Fruit fly (Drosophila melanogaster): ENCODE measurements around the gene betaTub85D.

betaTub85D gene

dm6 chr3R:9404104-9404512 lies 6.0 kb downstream of the betaTub85D start, which contains the start of the genes CG9356, BBIP1 and CG8135 (continued):
- TF ChIP-seq jigr1 (GFP tag; IDR thresholded peaks at IDR 0.05) (no peak), klu (GFP tag; IDR thresholded peaks at IDR 0.05) (peak; percentile 73; the same call in 1 of the 2 replicates), hkb (optimal IDR thresholded peaks at IDR 0.05) (peak; percentile 88), hkb (GFP tag; IDR thresholded peaks at IDR 0.05) (peak; percentile 76), HHEX (GFP tag; optimal IDR thresholded peaks at IDR 0.05) (peak; percentile 59), slp2 (GFP tag; optimal IDR thresholded peaks at IDR 0.05) (peak; percentile 73), Nf-YB (GFP tag; optimal IDR thresholded peaks at IDR 0.05) (peak; percentile 61), CoRest (tag; optimal IDR thresholded peaks at IDR 0.05) (peak; percentile 72), CG12299 (tag; optimal IDR thresholded peaks at IDR 0.05) (peak; percentile 60), repo (GFP tag; optimal IDR thresholded peaks at IDR 0.05) (peak; percentile 52), Dp (GFP tag; optimal IDR thresholded peaks at IDR 0.05) (peak; percentile 58), CG5953 (GFP tag; IDR thresholded peaks at IDR 0.05) (peak; percentile 51; the same call in 1 of the 2 replicates), CG4730 (GFP tag; IDR thresholded peaks at IDR 0.05) (0 out of 2 replicates have a peak, but pooled peaks have one; percentile 36), exex (tag; optimal IDR thresholded peaks at IDR 0.05) (no peak), CG9797 (GFP tag; optimal IDR thresholded peaks at IDR 0.05) (peak; percentile 96), ham (GFP tag; IDR thresholded peaks at IDR 0.05) (no peak), dm (GFP tag; optimal IDR thresholded peaks at IDR 0.05) (peak; percentile 73), Dip2 (GFP tag; IDR thresholded peaks at IDR 0.05) (no peak), gsb (GFP tag; IDR thresholded peaks at IDR 0.05) (no peak; the same call in 1 of the 2 replicates), CG15073 (GFP tag; optimal IDR thresholded peaks at IDR 0.05) (no peak), knrl (GFP tag; IDR thresholded peaks at IDR 0.05; ENCODE audit: partially characterized antibody) (no peak), CG17328 (GFP tag; IDR thresholded peaks at IDR 0.05) (peak; percentile 64), Max (GFP tag; optimal IDR thresholded peaks at IDR 0.05) (peak; percentile 70), HmgZ (tag; optimal IDR thresholded peaks at IDR 0.05) (peak; percentile 85), pita (GFP tag; optimal IDR thresholded peaks at IDR 0.05) (no peak), CG6791 (GFP tag; IDR thresholded peaks at IDR 0.05; ENCODE audit: partially characterized antibody) (peak; percentile 41; the same call in 1 of the 3 replicates), Neu2 (GFP tag; optimal IDR thresholded peaks at IDR 0.05; ENCODE audit: borderline replicate concordance) (peak; percentile 26), CG1792 (GFP tag; optimal IDR thresholded peaks at IDR 0.05) (peak; percentile 66), vvl (GFP tag; IDR thresholded peaks at IDR 0.05) (peak; percentile 87), zfh2 (GFP tag; optimal IDR thresholded peaks at IDR 0.05) (peak; percentile 78), B-H1 (GFP tag; IDR thresholded peaks at IDR 0.05) (0 out of 3 replicates have a peak, but pooled peaks have one; percentile 28), CG11093 (GFP tag; IDR thresholded peaks at IDR 0.05) (no peak), CG1603 (tag; optimal IDR thresholded peaks at IDR 0.05) (peak; percentile 85), CG9727 (GFP tag; optimal IDR thresholded peaks at IDR 0.05) (peak; percentile 76), CG8281 (tag; optimal IDR thresholded peaks at IDR 0.05) (no peak), dan (GFP tag; IDR thresholded peaks at IDR 0.05) (no peak), CG14667 (GFP tag; IDR thresholded peaks at IDR 0.05) (no peak), CG2199 (GFP tag; IDR thresholded peaks at IDR 0.05) (no peak), CG8359 (GFP tag; optimal IDR thresholded peaks at IDR 0.05; ENCODE audit: borderline replicate concordance) (no peak), caup (GFP tag; optimal IDR thresholded peaks at IDR 0.05; ENCODE audit: severe bottlenecking) (peak; percentile 59), CG12744 (GFP tag; optimal IDR thresholded peaks at IDR 0.05) (peak; percentile 68), Mes4 (GFP tag; optimal IDR thresholded peaks at IDR 0.05) (peak; percentile 76), Hr51 (GFP tag; optimal IDR thresholded peaks at IDR 0.05) (peak in 1 of 2 experiments; percentile 82), CG11398 (GFP tag; optimal IDR thresholded peaks at IDR 0.05) (peak; percentile 53), stc (GFP tag; IDR thresholded peaks at IDR 0.05) (peak; percentile 41; the same call in 1 of the 2 replicates), jing (GFP tag; optimal IDR thresholded peaks at IDR 0.05) (no peak), bowl (GFP tag; IDR thresholded peaks at IDR 0.05) (no peak), CG8924 (tag; optimal IDR thresholded peaks at IDR 0.05) (peak; percentile 71), row (GFP tag; IDR thresholded peaks at IDR 0.05) (peak; percentile 67), Fer2 (tag; optimal IDR thresholded peaks at IDR 0.05) (peak; percentile 44), CHES-1-like (GFP tag; optimal IDR thresholded peaks at IDR 0.05) (peak; percentile 88)

Data from whole organism, embryonic.